Worm (Caenorhabditis elegans) whole organism, L4/young adult: ENCODE data around the gene maa-1.
"Not testable (repeated sequence)": the region's sequence is repeated elsewhere in the genome, so short reads cannot be mapped to it uniquely, and the experiment has no call there.

Source experiments
- W03F9.2 ChIP-seq: fragments of 150-350 bp; optimal IDR thresholded peaks from 2 replicates; lab custom pipeline; 2014; ENCODE audit warnings: missing biosample characterization, missing genetic modification characterization
- dao-5 ChIP-seq: sonication (generic microtip); optimal IDR thresholded peaks from 2 replicates; lab custom pipeline; 2016; ENCODE audit warnings: missing genotype, missing genetic modification characterization, moderate library complexity, missing compliant biosample characterization
- him-1 ChIP-seq: sonication (generic microtip); optimal IDR thresholded peaks from 2 replicates; lab custom pipeline; 2016; ENCODE audit warnings: missing genotype, missing genetic modification reagents, missing genetic modification characterization, missing compliant biosample characterization

- TF ChIP-seq him-1; dao-5 (tag; lab: Kevin White, UChicago); W03F9.2 (tag; lab: Kevin White, UChicago): not testable (repeated sequence)
Observed at ce11 chrIII:11773581-11773980, 48.7 kb downstream of the maa-1 start, which contains the start of gene gbf-1.
